Worm (Caenorhabditis elegans): ENCODE measurements around the gene srg-6.

ce11 chrIII:6315515-6315914 is 49.7 kb upstream of the srg-6 start:
- TF ChIP-seq dao-5 (tag; optimal IDR thresholded peaks at IDR 0.05) (no peak), W03F9.2 (tag; optimal IDR thresholded peaks at IDR 0.05) (no peak), him-1 (tag; optimal IDR thresholded peaks at IDR 0.05) (no peak)
